Worm (Caenorhabditis elegans): ENCODE results near the gene cln-3.3.
"Not testable (repeated sequence)": the region's sequence is repeated elsewhere in the genome, so short reads cannot be mapped to it uniquely, and the experiment has no call there.

DNA sequence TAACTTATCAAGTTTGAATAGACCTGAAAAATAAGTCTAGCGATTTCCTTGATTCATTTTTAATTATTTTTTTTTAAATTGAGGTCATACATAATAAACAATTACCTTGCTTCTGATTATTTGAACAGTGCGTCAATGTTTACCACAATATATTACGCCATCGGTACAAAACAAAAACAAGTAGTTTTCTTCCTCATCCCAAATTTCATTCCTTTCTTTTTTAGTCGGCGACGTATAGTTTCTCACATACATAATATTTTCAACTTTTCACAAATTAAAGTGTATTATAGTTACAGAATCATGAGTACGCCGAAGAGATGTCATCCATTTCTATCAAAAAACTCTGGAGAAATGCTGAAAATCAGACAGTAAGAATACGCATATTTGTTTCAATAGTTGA lies 43.4 kb downstream of the cln-3.3 start, which contains the start of gene droe-8:
- not testable (repeated sequence) for TF ChIP-seq ceh-36 (tag; optimal IDR thresholded peaks at IDR 0.05); ama-1 (optimal IDR thresholded peaks at IDR 0.05); ceh-13 (GFP tag; optimal IDR thresholded peaks at IDR 0.05); flt-1 (GFP tag; IDR thresholded peaks at IDR 0.05)
